Worm (Caenorhabditis elegans): ENCODE measurements around the gene F37C4.4.

ce11 chrIV:3892027-3892426 lies 24.9 kb downstream of the F37C4.4 start, which contains the start of gene F56D6.9:
- TF ChIP-seq him-1 (tag; optimal IDR thresholded peaks at IDR 0.05) (no peak), dao-5 (tag; optimal IDR thresholded peaks at IDR 0.05) (no peak), W03F9.2 (tag; optimal IDR thresholded peaks at IDR 0.05) (no peak)

Data from whole organism, L4/young adult.